Worm (Caenorhabditis elegans): ENCODE data around the gene fbxa-135.
A peak's percentile ranks its signal among the peaks of the same experiment; 100 is the strongest.

Gene fbxa-135

DNA sequence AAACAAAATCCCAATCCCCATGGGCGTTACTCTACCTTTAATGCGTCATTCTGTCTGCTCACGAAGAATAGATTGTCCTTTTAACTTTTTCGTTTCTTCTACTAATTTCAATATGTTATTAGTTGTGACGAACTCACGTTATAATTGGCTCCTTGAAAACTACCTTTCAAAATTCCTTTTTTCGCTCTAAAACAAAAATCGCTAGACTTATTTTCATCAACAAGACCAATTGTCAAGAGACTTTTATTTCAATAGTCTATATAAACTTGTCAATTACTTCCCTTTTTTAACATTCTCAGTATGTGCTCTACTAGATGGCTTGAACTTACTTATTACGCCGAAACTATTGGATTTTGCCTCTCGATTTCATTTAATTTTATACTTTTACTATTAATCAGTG is 17.3 kb upstream of the fbxa-135 start, which contains the start of gene str-102:
Gene str-102, plus strand, starts transcription at position 301 of the 400 bp plus-strand sequence.
- no peak for TF ChIP-seq sptf-1 (tag; optimal IDR thresholded peaks at IDR 0.05)
- TF ChIP-seq sem-2 (GFP tag; optimal IDR thresholded peaks at IDR 0.05) = no peak
- no peak for TF ChIP-seq nhr-28 (tag; optimal IDR thresholded peaks at IDR 0.05)
- no peak for TF ChIP-seq ztf-11 (tag; optimal IDR thresholded peaks at IDR 0.05)
- no peak for TF ChIP-seq ces-1 (GFP tag; optimal IDR thresholded peaks at IDR 0.05)
- no peak for TF ChIP-seq zip-8 (tag; optimal IDR thresholded peaks at IDR 0.05)
- TF ChIP-seq nhr-76 (tag; optimal IDR thresholded peaks at IDR 0.05) = no peak
- TF ChIP-seq mab-5 (tag; optimal IDR thresholded peaks at IDR 0.05) = no peak
- no peak for TF ChIP-seq ham-2 (GFP tag; optimal IDR thresholded peaks at IDR 0.05)
- no peak for TF ChIP-seq ceh-83 (GFP tag; optimal IDR thresholded peaks at IDR 0.05)
- no peak for TF ChIP-seq lsy-2 (tag; optimal IDR thresholded peaks at IDR 0.05)
- TF ChIP-seq nhr-12 (tag; optimal IDR thresholded peaks at IDR 0.05) = no peak
- TF ChIP-seq lin-13 (tag; optimal IDR thresholded peaks at IDR 0.05) = no peak
- TF ChIP-seq blmp-1 (tag; optimal IDR thresholded peaks at IDR 0.05) = no peak
- TF ChIP-seq mls-2 (tag; optimal IDR thresholded peaks at IDR 0.05) = no peak
- no peak for TF ChIP-seq unc-39 (tag; optimal IDR thresholded peaks at IDR 0.05)
- no peak for TF ChIP-seq M03D4.4 (tag; optimal IDR thresholded peaks at IDR 0.05)
- no peak for TF ChIP-seq hlh-1 (tag; optimal IDR thresholded peaks at IDR 0.05)

DNA sequence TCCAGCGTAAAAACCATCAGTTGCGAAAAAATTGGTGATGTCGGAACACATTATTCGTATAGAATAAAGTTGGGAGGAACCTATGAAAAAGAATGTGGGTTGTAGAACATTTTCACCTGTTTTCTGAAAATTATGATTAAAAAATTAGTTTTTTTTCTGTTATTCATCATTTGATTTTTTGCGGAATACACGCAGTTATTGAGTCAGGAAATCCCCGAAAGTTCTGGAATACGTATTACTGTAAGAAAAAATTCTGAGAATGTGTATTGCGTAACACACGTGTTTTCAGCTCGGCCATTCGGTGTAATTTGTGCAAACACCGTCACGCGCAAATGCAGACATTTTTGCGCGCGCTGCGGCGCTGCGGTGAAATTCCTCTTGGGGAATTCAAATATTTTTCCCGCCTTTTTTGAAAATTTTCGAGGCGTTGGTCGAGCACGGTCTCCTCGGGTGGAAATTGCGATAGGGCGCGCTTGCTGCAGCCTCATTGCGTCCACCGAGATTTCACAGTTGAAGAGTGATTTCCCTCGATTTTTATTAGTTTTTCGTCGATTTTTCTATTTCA is 13.2 kb upstream of the fbxa-135 start, which contains the start of gene srh-170:
Gene srh-170, minus strand, starts transcription at position 51 of the 565 bp plus-strand sequence.
- TF ChIP-seq zip-8 (tag; optimal IDR thresholded peaks at IDR 0.05) = peak; percentile 19
- no peak for TF ChIP-seq blmp-1 (tag; optimal IDR thresholded peaks at IDR 0.05)

- no peak for TF ChIP-seq nhr-28 (tag; optimal IDR thresholded peaks at IDR 0.05)
- TF ChIP-seq ces-1 (GFP tag; optimal IDR thresholded peaks at IDR 0.05) = no peak
- no peak for TF ChIP-seq lin-13 (tag; optimal IDR thresholded peaks at IDR 0.05)
- no peak for TF ChIP-seq mls-2 (tag; optimal IDR thresholded peaks at IDR 0.05)
- TF ChIP-seq unc-39 (tag; optimal IDR thresholded peaks at IDR 0.05) = no peak
- no peak for TF ChIP-seq ceh-43 (GFP tag; optimal IDR thresholded peaks at IDR 0.05)
- TF ChIP-seq drap-1 (GFP tag; optimal IDR thresholded peaks at IDR 0.05) = no peak
- no peak for TF ChIP-seq tbx-8 (GFP tag; optimal IDR thresholded peaks at IDR 0.05)
- no peak for TF ChIP-seq lsy-2 (tag; optimal IDR thresholded peaks at IDR 0.05)
Observed at ce11 chrV:15392064-15392463, 10.0 kb upstream of the fbxa-135 start.

ce11 chrV:15394906-15395305 is 7.2 kb upstream of the fbxa-135 start, which contains the start of gene T06E6.1:
T06E6.1 (minus strand) TSS chrV:15394961.
- no peak for TF ChIP-seq mep-1 (tag; optimal IDR thresholded peaks at IDR 0.05)
- no peak for TF ChIP-seq hlh-1 (tag; optimal IDR thresholded peaks at IDR 0.05)
- no peak for TF ChIP-seq flh-1 (GFP tag; optimal IDR thresholded peaks at IDR 0.05)
- no peak for TF ChIP-seq nhr-2 (tag; optimal IDR thresholded peaks at IDR 0.05)
- TF ChIP-seq nhr-76 (tag; optimal IDR thresholded peaks at IDR 0.05) = no peak
- no peak for TF ChIP-seq lin-13 (tag; optimal IDR thresholded peaks at IDR 0.05)
- TF ChIP-seq snpc-4 (tag; optimal IDR thresholded peaks at IDR 0.05) = no peak
- TF ChIP-seq unc-62 (GFP tag; optimal IDR thresholded peaks at IDR 0.05) = no peak
- no peak for TF ChIP-seq mls-2 (tag; optimal IDR thresholded peaks at IDR 0.05)

DNA sequence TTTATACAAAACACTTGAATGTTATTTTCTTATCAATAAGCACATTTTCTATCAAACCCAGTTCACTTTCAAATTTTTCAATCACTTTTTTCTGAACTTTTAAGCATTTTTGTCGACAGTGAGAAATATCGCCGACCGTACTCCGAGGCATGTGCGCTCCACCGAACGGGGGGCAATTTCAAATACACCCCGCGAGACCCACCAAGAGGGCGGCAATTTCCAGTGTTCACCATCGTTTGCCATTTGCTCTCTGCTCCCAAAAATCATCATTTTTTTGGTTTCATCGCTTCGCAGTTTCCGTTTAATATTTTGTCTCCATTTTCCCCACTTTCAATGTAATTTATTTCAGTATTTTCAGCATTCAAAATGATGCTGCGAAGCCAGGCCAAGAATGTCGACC is 6.7 kb upstream of the fbxa-135 start, which contains the start of gene cyb-3:
Gene cyb-3, plus strand, starts transcription at position 350 of the 400 bp plus-strand sequence.
- TF ChIP-seq cnd-1 (tag; optimal IDR thresholded peaks at IDR 0.05) = no peak
- peak; percentile 57 for TF ChIP-seq lsy-2 (tag; optimal IDR thresholded peaks at IDR 0.05)

ce11 chrV:15397139-15397538 is 4.9 kb upstream of the fbxa-135 start:
- no peak for TF ChIP-seq ham-2 (GFP tag; optimal IDR thresholded peaks at IDR 0.05)
- no peak for TF ChIP-seq unc-62 (GFP tag; optimal IDR thresholded peaks at IDR 0.05)
- no peak for TF ChIP-seq pha-4 (tag; optimal IDR thresholded peaks at IDR 0.05)
- TF ChIP-seq unc-120 (tag; optimal IDR thresholded peaks at IDR 0.05; ENCODE audit: poor library complexity, severe bottlenecking) = no peak

Measured in whole organism, mixed stage, embryonic.